Worm (Caenorhabditis elegans): ENCODE results near the gene D1086.3.

- TF ChIP-seq ztf-29 (GFP tag; IDR thresholded peaks at IDR 0.05) = no peak
- no peak for TF ChIP-seq klf-2 (GFP tag; conservative IDR thresholded peaks at IDR 0.05)
- no peak for TF ChIP-seq cog-1 (tag; optimal IDR thresholded peaks at IDR 0.05)
- TF ChIP-seq T22C8.4 (GFP tag; IDR thresholded peaks at IDR 0.05) = no peak
- no peak for TF ChIP-seq med-1 (GFP tag; optimal IDR thresholded peaks at IDR 0.05; ENCODE audit: insufficient read depth)
- TF ChIP-seq ref-1 (GFP tag; conservative IDR thresholded peaks at IDR 0.05) = no peak
Measured at ce11 chrV:14085589-14085988, 7.0 kb upstream of the D1086.3 start, which contains the start of gene D1086.18.
